Fruit fly (Drosophila melanogaster) whole organism, prepupa: ENCODE data around the gene CG8379.

Experiments
- Blimp-1 ChIP-seq: fragments of 200-800 bp; sonication (Bioruptor generic); optimal IDR thresholded peaks from 3 replicates; lab custom pipeline; 2017; ENCODE audit warnings: missing biosample characterization, missing genetic modification characterization, mild to moderate bottlenecking, moderate library complexity, missing genetic modification reagents
- CG32006 ChIP-seq: fragments of 200-800 bp; sonication (Bioruptor generic); optimal IDR thresholded peaks from 3 replicates; lab custom pipeline; 2017; ENCODE audit warnings: missing biosample characterization, mild to moderate bottlenecking, missing genetic modification characterization
- CG34406 ChIP-seq: fragments of 200-800 bp; sonication (Bioruptor generic); optimal IDR thresholded peaks from 3 replicates; lab custom pipeline; 2016; ENCODE audit warnings: missing biosample characterization, missing genetic modification characterization
- CG6808 ChIP-seq: fragments of 200-800 bp; sonication (Bioruptor generic); optimal IDR thresholded peaks from 3 replicates; lab custom pipeline; 2017; ENCODE audit warnings: missing biosample characterization, missing genetic modification characterization, mild to moderate bottlenecking, moderate library complexity, missing genetic modification reagents
- Ets21C ChIP-seq: fragments of 200-800 bp; sonication (Bioruptor generic); optimal IDR thresholded peaks from 3 replicates; lab custom pipeline; 2016; ENCODE audit warnings: missing biosample characterization, missing genetic modification characterization
- Hr38 ChIP-seq: sonication (Bioruptor generic); optimal IDR thresholded peaks from 2 replicates; lab custom pipeline; 2016; ENCODE audit warnings: missing biosample characterization, missing genetic modification characterization
- vri ChIP-seq: fragments of 200-800 bp; sonication (Bioruptor generic); optimal IDR thresholded peaks from 3 replicates; lab custom pipeline; 2016; ENCODE audit warnings: missing biosample characterization, mild to moderate bottlenecking, missing genetic modification characterization

- no peak for TF ChIP-seq CG6808 (GFP tag; lab: Kevin White, UChicago)
- peak; percentile 31 for TF ChIP-seq CG34406 (GFP tag; lab: Kevin White, UChicago)
- no peak for TF ChIP-seq Hr38 (GFP tag; lab: Kevin White, UChicago)
- peak; percentile 38 for TF ChIP-seq CG32006 (GFP tag; lab: Kevin White, UChicago)
- TF ChIP-seq Blimp-1 (GFP tag; lab: Kevin White, UChicago) = no peak
- TF ChIP-seq vri (GFP tag; lab: Kevin White, UChicago) = no peak
- no peak for TF ChIP-seq Ets21C (GFP tag; lab: Kevin White, UChicago)
These were observed 43.3 kb downstream of the CG8379 start for dm6 chr3R:8867325-8868104.
